Worm (Caenorhabditis elegans) whole organism, late embryonic: ENCODE results near the gene ZK856.14.

Experiments
- C38D4.7 ChIP-seq: fragments of 200-800 bp; sonication (Bioruptor generic); optimal IDR thresholded peaks from 2 replicates; lab custom pipeline; 2018; ENCODE audit warnings: mild to moderate bottlenecking, missing genetic modification characterization, moderate library complexity, missing compliant biosample characterization
- ahr-1 ChIP-seq: sonication (generic microtip); optimal IDR thresholded peaks from 2 replicates; lab custom pipeline; 2016; ENCODE audit warnings: missing genetic modification characterization, missing compliant biosample characterization
- ceh-18 ChIP-seq: sonication (generic microtip); optimal IDR thresholded peaks from 2 replicates; lab custom pipeline; 2016; ENCODE audit warnings: missing genetic modification characterization, missing compliant biosample characterization
- ceh-2 ChIP-seq: sonication (generic microtip); optimal IDR thresholded peaks from 2 replicates; lab custom pipeline; 2016; ENCODE audit warnings: missing genotype, missing genetic modification characterization, missing compliant biosample characterization
- ceh-24 ChIP-seq: sonication (generic microtip); optimal IDR thresholded peaks from 2 replicates; lab custom pipeline; 2016; ENCODE audit warnings: mild to moderate bottlenecking, missing genetic modification characterization, missing compliant biosample characterization
- ceh-30 ChIP-seq: fragments of 150-350 bp; optimal IDR thresholded peaks from 2 replicates; lab custom pipeline; 2014; ENCODE audit warnings: missing biosample characterization, missing genetic modification characterization
- ceh-31 ChIP-seq: sonication (generic microtip); optimal IDR thresholded peaks from 2 replicates; lab custom pipeline; 2016; ENCODE audit warnings: missing genetic modification characterization, missing compliant biosample characterization
- ceh-48 ChIP-seq: sonication (generic microtip); optimal IDR thresholded peaks from 2 replicates; lab custom pipeline; 2016; ENCODE audit warnings: missing genetic modification characterization, inconsistent platforms, missing compliant biosample characterization
- elt-2 ChIP-seq: sonication (generic microtip); optimal IDR thresholded peaks from 2 replicates; lab custom pipeline; 2016; ENCODE audit warnings: missing genetic modification reagents, missing genetic modification characterization, missing compliant biosample characterization
- elt-4 ChIP-seq: sonication (generic microtip); optimal IDR thresholded peaks from 2 replicates; lab custom pipeline; 2016; ENCODE audit warnings: missing genetic modification characterization, missing compliant biosample characterization
- fax-1 ChIP-seq: sonication (generic microtip); optimal IDR thresholded peaks from 2 replicates; lab custom pipeline; 2016; ENCODE audit warnings: missing genotype, missing genetic modification characterization, missing compliant biosample characterization
- hlh-13 ChIP-seq: fragments of 200-800 bp; sonication (Bioruptor generic); optimal IDR thresholded peaks from 2 replicates; lab custom pipeline; 2018; ENCODE audit warnings: mild to moderate bottlenecking, missing genetic modification characterization, missing compliant biosample characterization
- hlh-15 ChIP-seq: sonication (generic microtip); optimal IDR thresholded peaks from 2 replicates; lab custom pipeline; 2016; ENCODE audit warnings: missing genetic modification characterization, missing compliant biosample characterization
- hlh-6 ChIP-seq: sonication (generic microtip); optimal IDR thresholded peaks from 2 replicates; lab custom pipeline; 2016; ENCODE audit warnings: missing genotype, missing genetic modification characterization, missing compliant biosample characterization
- lin-11 ChIP-seq: fragments of 200-800 bp; sonication (Bioruptor generic); optimal IDR thresholded peaks from 2 replicates; lab custom pipeline; 2018; ENCODE audit warnings: mild to moderate bottlenecking, missing genetic modification characterization, missing compliant biosample characterization
- madf-2 ChIP-seq: sonication (generic microtip); optimal IDR thresholded peaks from 2 replicates; lab custom pipeline; 2017; ENCODE audit warnings: missing genetic modification characterization, missing compliant biosample characterization
- nfya-1 ChIP-seq: sonication (generic microtip); optimal IDR thresholded peaks from 2 replicates; lab custom pipeline; 2017; ENCODE audit warnings: missing genetic modification characterization, mild to moderate bottlenecking, missing compliant biosample characterization, antibody characterized with exemption, moderate library complexity
- nhr-11 ChIP-seq: fragments of 150-350 bp; optimal IDR thresholded peaks from 2 replicates; lab custom pipeline; 2014; ENCODE audit warnings: missing biosample characterization, missing genetic modification characterization
- nhr-232 ChIP-seq: sonication (generic microtip); optimal IDR thresholded peaks from 2 replicates; lab custom pipeline; 2016; ENCODE audit warnings: missing genetic modification characterization, missing compliant biosample characterization
- npax-4 ChIP-seq: sonication (generic microtip); optimal IDR thresholded peaks from 2 replicates; lab custom pipeline; 2016; ENCODE audit warnings: missing genetic modification characterization, missing compliant biosample characterization
- pag-3 ChIP-seq: sonication (generic microtip); optimal IDR thresholded peaks from 2 replicates; lab custom pipeline; 2016; ENCODE audit warnings: missing compliant biosample characterization, missing genetic modification characterization, borderline replicate concordance
- pat-9 ChIP-seq: fragments of 200-800 bp; sonication (Bioruptor generic); optimal IDR thresholded peaks from 2 replicates; lab custom pipeline; 2018; ENCODE audit warnings: mild to moderate bottlenecking, missing genetic modification characterization, moderate library complexity, missing compliant biosample characterization
- pax-1 ChIP-seq: fragments of 150-350 bp; optimal IDR thresholded peaks from 2 replicates; lab custom pipeline; 2014; ENCODE audit warnings: missing biosample characterization, missing genetic modification characterization
- pha-2 ChIP-seq: sonication (generic microtip); optimal IDR thresholded peaks from 2 replicates; lab custom pipeline; 2017; ENCODE audit warnings: mild to moderate bottlenecking, missing genetic modification characterization, missing compliant biosample characterization
- pha-4 ChIP-seq: fragments of 150-350 bp; optimal IDR thresholded peaks from 2 replicates; lab custom pipeline; 2018; ENCODE audit warnings: missing biosample characterization, missing genetic modification reagents, missing genetic modification characterization
- pros-1 ChIP-seq: fragments of 150-350 bp; optimal IDR thresholded peaks from 2 replicates; lab custom pipeline; 2014; ENCODE audit warnings: missing biosample characterization, missing genetic modification reagents, missing genetic modification characterization
- ref-2 ChIP-seq: sonication (generic microtip); optimal IDR thresholded peaks from 2 replicates; lab custom pipeline; 2016; ENCODE audit warnings: missing genetic modification characterization, missing compliant biosample characterization
- sdc-2 ChIP-seq: sonication (generic microtip); optimal IDR thresholded peaks from 2 replicates; lab custom pipeline; 2016; ENCODE audit warnings: missing genotype, missing genetic modification characterization, missing compliant biosample characterization
- sox-4 ChIP-seq: sonication (generic microtip); optimal IDR thresholded peaks from 2 replicates; lab custom pipeline; 2017; ENCODE audit warnings: mild to moderate bottlenecking, missing genetic modification characterization, inconsistent platforms, missing compliant biosample characterization
- tbx-7 ChIP-seq: sonication (generic microtip); optimal IDR thresholded peaks from 2 replicates; lab custom pipeline; 2016; ENCODE audit warnings: missing genotype, missing genetic modification characterization, missing compliant biosample characterization
- ttx-3 ChIP-seq: sonication (generic microtip); optimal IDR thresholded peaks from 2 replicates; lab custom pipeline; 2016; ENCODE audit warnings: missing genetic modification reagents, missing genetic modification characterization, missing compliant biosample characterization
- unc-55 ChIP-seq: sonication (generic microtip); optimal IDR thresholded peaks from 2 replicates; lab custom pipeline; 2017; ENCODE audit warnings: missing biosample characterization, missing genetic modification reagents, missing genetic modification characterization
- unc-86 ChIP-seq: sonication (generic microtip); optimal IDR thresholded peaks from 2 replicates; lab custom pipeline; 2016; ENCODE audit warnings: missing genetic modification characterization, missing compliant biosample characterization
- zip-5 ChIP-seq: sonication (generic microtip); optimal IDR thresholded peaks from 2 replicates; lab custom pipeline; 2016; ENCODE audit warnings: missing genetic modification characterization, missing compliant biosample characterization

Gene ZK856.14

DNA sequence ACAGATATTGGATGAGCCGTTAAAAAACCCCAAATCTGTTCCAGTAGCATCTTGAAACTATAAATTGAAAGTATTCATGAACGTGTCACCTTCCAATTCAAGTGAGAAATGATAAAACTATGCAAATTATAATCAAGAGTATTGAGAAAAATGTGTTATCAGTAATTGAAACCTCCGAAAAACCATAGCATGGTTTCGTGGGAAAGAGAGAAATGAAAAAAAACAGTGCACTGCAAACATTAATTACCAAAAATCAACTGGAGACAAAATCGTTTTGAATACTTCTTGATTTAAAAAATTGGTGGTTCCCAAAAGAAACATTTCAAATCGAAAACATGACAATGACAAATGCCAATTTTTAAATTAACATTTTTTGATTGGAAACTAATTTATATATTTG is 8.8 kb downstream of the ZK856.14 start, which contains the start of gene daf-36:
daf-36 (minus strand) TSS at position 101 of the 400 bp plus-strand sequence.
- TF ChIP-seq nhr-11 (tag; lab: Kevin White, UChicago) (no peak), ttx-3 (tag; lab: Kevin White, UChicago) (no peak), elt-4 (tag; lab: Kevin White, UChicago) (no peak), unc-55 (GFP tag; lab: Kevin White, UChicago) (no peak), nhr-232 (tag; lab: Kevin White, UChicago) (no peak), pha-4 (tag; lab: Kevin White, UChicago) (no peak)

DNA sequence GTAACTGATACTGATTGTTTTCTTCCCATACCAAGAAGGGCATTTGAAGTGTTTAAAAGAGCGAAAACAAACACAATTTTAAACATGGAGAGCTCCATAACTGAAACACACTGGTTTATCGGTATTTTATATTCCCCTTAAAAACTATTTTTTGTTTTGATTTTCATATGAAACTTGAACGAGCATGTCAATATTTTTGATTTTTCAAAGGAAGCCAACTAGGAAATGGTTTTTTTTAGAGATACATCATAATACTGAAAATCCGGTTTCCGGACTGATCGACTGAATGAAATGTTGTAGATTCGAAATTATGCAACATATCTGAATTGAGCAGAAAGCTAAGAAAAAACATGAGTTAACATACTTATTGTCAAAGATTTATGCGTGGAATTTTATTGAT is 10.5 kb downstream of the ZK856.14 start, which contains the start of gene ttr-19:
ttr-19 (minus strand) TSS at position 101 of the 400 bp plus-strand sequence.
- TF ChIP-seq hlh-15 (tag; lab: Kevin White, UChicago) (no peak), npax-4 (tag; lab: Kevin White, UChicago) (no peak), tbx-7 (tag; lab: Kevin White, UChicago) (no peak)

DNA sequence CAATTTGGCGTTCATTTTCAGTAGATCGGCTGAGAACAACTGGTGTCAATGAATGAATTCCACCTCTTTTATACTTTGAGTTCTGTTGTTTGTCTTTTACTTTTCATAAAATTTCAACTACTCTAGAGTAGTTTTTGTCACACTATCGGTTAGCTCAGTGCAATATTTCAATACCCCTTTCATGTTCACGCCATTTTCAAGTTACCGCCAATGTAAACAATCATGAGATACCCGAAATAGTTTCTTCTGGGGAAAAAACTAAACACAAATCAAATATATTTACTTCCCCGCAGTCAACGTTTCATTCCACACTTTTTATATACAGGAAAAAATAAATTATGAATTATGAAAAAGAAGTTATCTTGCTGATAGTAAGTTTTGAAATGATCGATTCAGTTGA is 11.5 kb downstream of the ZK856.14 start, which contains the start of gene fipr-4:
fipr-4 (minus strand) TSS at position 101 of the 400 bp plus-strand sequence.
- TF ChIP-seq pag-3 (tag; lab: Kevin White, UChicago), result no peak
- no peak for TF ChIP-seq ceh-48
- TF ChIP-seq ceh-24 (tag; lab: Kevin White, UChicago), result no peak
- no peak for TF ChIP-seq ceh-31 (tag; lab: Kevin White, UChicago)
- no peak for TF ChIP-seq unc-86 (tag; lab: Kevin White, UChicago)
- no peak for TF ChIP-seq npax-4 (tag; lab: Kevin White, UChicago)
- TF ChIP-seq fax-1 (tag; lab: Kevin White, UChicago), result no peak
- TF ChIP-seq ceh-30 (tag; lab: Kevin White, UChicago), result no peak
- TF ChIP-seq, all 69 proteins: peak for 0

DNA sequence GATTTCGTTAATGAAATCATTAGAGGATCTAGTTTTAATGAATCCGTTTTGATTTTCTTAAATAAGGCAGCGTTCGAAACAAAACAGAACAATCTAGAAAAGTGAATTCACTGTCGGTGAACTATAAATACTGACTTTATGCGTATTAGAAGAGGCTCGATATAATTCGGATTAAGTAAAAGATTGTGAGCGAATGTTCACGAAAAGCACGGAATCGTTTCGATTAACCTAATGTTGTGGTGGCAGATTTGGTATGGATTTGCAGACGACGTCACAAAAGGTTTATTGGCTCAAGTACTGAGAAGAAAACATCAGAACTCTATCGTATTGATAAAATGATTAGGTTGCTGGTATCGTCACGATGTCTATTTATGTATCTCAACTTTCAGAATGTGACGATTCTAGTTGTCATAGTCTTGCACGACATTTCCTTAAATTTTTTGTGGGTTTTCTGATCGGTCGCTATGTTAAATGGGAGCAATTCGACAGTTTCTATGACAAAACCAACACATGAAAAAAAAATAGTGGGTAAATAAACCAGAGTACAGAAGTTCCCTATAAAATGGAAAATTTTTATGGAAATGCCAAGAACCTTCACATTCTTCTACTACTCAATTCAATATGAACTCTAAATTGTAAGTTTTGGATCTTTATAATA is 12.5 kb downstream of the ZK856.14 start, which contains the start of the genes pyt-1 and fipr-7:
pyt-1 (minus strand) TSS at position 101 of the 658 bp plus-strand sequence.
fipr-7 (plus strand) TSS at position 608 of the 658 bp plus-strand sequence.
- TF ChIP-seq pat-9, result no peak
- TF ChIP-seq ref-2 (tag; lab: Kevin White, UChicago), result no peak
- TF ChIP-seq elt-2 (tag; lab: Kevin White, UChicago), result no peak

- TF ChIP-seq pha-4 (tag; lab: Kevin White, UChicago) (no peak), madf-2 (tag; lab: Kevin White, UChicago) (no peak), zip-5 (tag; lab: Kevin White, UChicago) (no peak)
These were observed 14.1 kb downstream of the ZK856.14 start, which contains the start of gene fipr-6 for ce11 chrV:10230932-10231331. TSS of gene fipr-6 (plus strand) at chrV:10231232.

ce11 chrV:10233330-10233729 is 16.5 kb downstream of the ZK856.14 start, which contains the start of gene str-182:
TSS of gene str-182 (minus strand) at chrV:10233430.
- TF ChIP-seq pax-1 (tag; lab: Kevin White, UChicago), result no peak
- TF ChIP-seq pros-1, result no peak
- TF ChIP-seq ceh-2 (tag; lab: Kevin White, UChicago), result no peak
- no peak for TF ChIP-seq sox-4 (tag; lab: Kevin White, UChicago)
- no peak for TF ChIP-seq hlh-6 (tag; lab: Kevin White, UChicago)
- TF ChIP-seq lin-11 (tag; lab: Kevin White, UChicago), result no peak
- TF ChIP-seq ceh-31 (tag; lab: Kevin White, UChicago), result no peak
- no peak for TF ChIP-seq sdc-2
- no peak for TF ChIP-seq nfya-1
- no peak for TF ChIP-seq C38D4.7 (GFP tag; lab: Kevin White, UChicago)
- TF ChIP-seq hlh-13 (GFP tag; lab: Kevin White, UChicago), result no peak
- TF ChIP-seq pha-2 (tag; lab: Kevin White, UChicago), result no peak
- TF ChIP-seq ahr-1 (tag; lab: Kevin White, UChicago), result no peak
- no peak for TF ChIP-seq ceh-18 (tag; lab: Kevin White, UChicago)
- TF ChIP-seq elt-2 (tag; lab: Kevin White, UChicago), result no peak
